Worm (Caenorhabditis elegans): ENCODE data around the gene lys-1.

The lys-1 gene

ce11 chrV:10275619-10276018, 2.1 kb upstream of the lys-1 start, which contains the start of gene Y22F5A.11:
TSS of gene Y22F5A.11 (minus strand) at chrV:10275646.
- TF ChIP-seq lin-14 (GFP tag; optimal IDR thresholded peaks at IDR 0.05) (peak; percentile 55), unc-86 (tag; optimal IDR thresholded peaks at IDR 0.05) (no peak), ces-1 (GFP tag; optimal IDR thresholded peaks at IDR 0.05) (no peak), fkh-10 (GFP tag; optimal IDR thresholded peaks at IDR 0.05) (peak; percentile 4)

ce11 chrV:10276038-10276437, 1.7 kb upstream of the lys-1 start:
- no peak for TF ChIP-seq fkh-10 (GFP tag; optimal IDR thresholded peaks at IDR 0.05)
- no peak for TF ChIP-seq ets-5 (GFP tag; IDR thresholded peaks at IDR 0.05)
- TF ChIP-seq nhr-71 (tag; optimal IDR thresholded peaks at IDR 0.05), result peak; percentile 43
- TF ChIP-seq C16A3.4 (tag; optimal IDR thresholded peaks at IDR 0.05), result no peak
- TF ChIP-seq jun-1 (tag; optimal IDR thresholded peaks at IDR 0.05), result no peak
- peak; percentile 39 for TF ChIP-seq fkh-8 (tag; optimal IDR thresholded peaks at IDR 0.05)
- TF ChIP-seq irx-1 (tag; optimal IDR thresholded peaks at IDR 0.05), result no peak
- peak; percentile 99 for TF ChIP-seq hlh-4 (tag; optimal IDR thresholded peaks at IDR 0.05)
- TF ChIP-seq zip-4 (GFP tag; optimal IDR thresholded peaks at IDR 0.05), result no peak
- TF ChIP-seq aly-2 (tag; optimal IDR thresholded peaks at IDR 0.05), result no peak
- TF ChIP-seq pax-3 (tag; optimal IDR thresholded peaks at IDR 0.05), result no peak
- no peak for TF ChIP-seq egl-27 (tag; optimal IDR thresholded peaks at IDR 0.05)
- TF ChIP-seq vab-15 (tag; optimal IDR thresholded peaks at IDR 0.05), result no peak
- TF ChIP-seq nhr-90 (tag; optimal IDR thresholded peaks at IDR 0.05; ENCODE audit: poor library complexity), result no peak
- TF ChIP-seq sox-4 (tag; optimal IDR thresholded peaks at IDR 0.05), result no peak
- TF ChIP-seq F16B12.6 (tag; optimal IDR thresholded peaks at IDR 0.05), result no peak
- no peak for TF ChIP-seq tlp-1 (tag; optimal IDR thresholded peaks at IDR 0.05)
- no peak for TF ChIP-seq hpl-2 (GFP tag; optimal IDR thresholded peaks at IDR 0.05)
- no peak for TF ChIP-seq elt-3 (tag; optimal IDR thresholded peaks at IDR 0.05)
- no peak for TF ChIP-seq ama-1 (optimal IDR thresholded peaks at IDR 0.05)
- peak; percentile 29 for TF ChIP-seq dsc-1 (tag; optimal IDR thresholded peaks at IDR 0.05)
- no peak for TF ChIP-seq snu-23 (GFP tag; optimal IDR thresholded peaks at IDR 0.05)

- TF ChIP-seq ceh-8 (GFP tag; optimal IDR thresholded peaks at IDR 0.05) (no peak), elt-2 (tag; optimal IDR thresholded peaks at IDR 0.05) (peak; percentile 86), hpl-2 (GFP tag; optimal IDR thresholded peaks at IDR 0.05) (no peak), tlp-1 (tag; optimal IDR thresholded peaks at IDR 0.05) (peak; percentile 63)
These were observed 2.4 kb downstream of the lys-1 start for ce11 chrV:10280112-10280511.

- TF ChIP-seq unc-130 (tag; optimal IDR thresholded peaks at IDR 0.05) (no peak), nhr-19 (GFP tag; conservative IDR thresholded peaks at IDR 0.05) (no peak), aha-1 (tag; optimal IDR thresholded peaks at IDR 0.05) (no peak), pqm-1 (tag; optimal IDR thresholded peaks at IDR 0.05) (peak; percentile 50), elt-2 (tag; optimal IDR thresholded peaks at IDR 0.05) (peak; percentile 75), nhr-28 (tag; optimal IDR thresholded peaks at IDR 0.05) (no peak), pax-3 (tag; optimal IDR thresholded peaks at IDR 0.05) (peak; percentile 4)
These were observed 3.7 kb downstream of the lys-1 start, which contains the start of gene lys-2 for ce11 chrV:10281374-10281773. TSS of gene lys-2 (minus strand) at chrV:10281474.

ce11 chrV:10283444-10283843, 5.7 kb downstream of the lys-1 start, which contains the start of gene lys-3:
TSS of gene lys-3 (minus strand) at chrV:10283544.
- no peak for TF ChIP-seq lin-39 (tag; optimal IDR thresholded peaks at IDR 0.05)
- TF ChIP-seq F16B12.6 (tag; optimal IDR thresholded peaks at IDR 0.05), result no peak
- no peak for TF ChIP-seq nhr-237 (tag; optimal IDR thresholded peaks at IDR 0.05)
- no peak for TF ChIP-seq sptf-1 (tag; optimal IDR thresholded peaks at IDR 0.05)
- TF ChIP-seq unc-86 (tag; optimal IDR thresholded peaks at IDR 0.05), result no peak
- no peak for TF ChIP-seq aha-1 (tag; optimal IDR thresholded peaks at IDR 0.05)
- TF ChIP-seq ceh-90 (tag; optimal IDR thresholded peaks at IDR 0.05), result no peak
- no peak for TF ChIP-seq mdl-1 (tag; optimal IDR thresholded peaks at IDR 0.05)
- TF ChIP-seq C04F5.9 (tag; optimal IDR thresholded peaks at IDR 0.05), result no peak
- TF ChIP-seq ces-1 (GFP tag; optimal IDR thresholded peaks at IDR 0.05), result no peak
